Worm (Caenorhabditis elegans) whole organism, late embryonic: ENCODE results near the gene F48G7.4.

ENCODE experiments used
- C08G9.2 ChIP-seq: sonication (generic microtip); optimal IDR thresholded peaks from 2 replicates; lab custom pipeline; 2016; ENCODE audit warnings: mild to moderate bottlenecking, missing genetic modification characterization, moderate library complexity, missing compliant biosample characterization
- K02D7.2 ChIP-seq: sonication (generic microtip); optimal IDR thresholded peaks from 2 replicates; lab custom pipeline; 2017; ENCODE audit warnings: mild to moderate bottlenecking, missing genetic modification characterization, missing compliant biosample characterization
- K09A11.1 ChIP-seq: sonication (generic microtip); optimal IDR thresholded peaks from 2 replicates; lab custom pipeline; 2017; ENCODE audit warnings: antibody characterized with exemption, mild to moderate bottlenecking, missing genetic modification characterization, missing compliant biosample characterization; ENCODE audit not compliant: insufficient read depth
- Y22D7AL.16 ChIP-seq: sonication (generic microtip); optimal IDR thresholded peaks from 2 replicates; lab custom pipeline; 2016; ENCODE audit warnings: missing genetic modification characterization, missing compliant biosample characterization
- ama-1 ChIP-seq: fragments of 150-350 bp; optimal IDR thresholded peaks from 2 replicates; lab custom pipeline; 2014
- ceh-14 ChIP-seq: sonication (generic microtip); optimal IDR thresholded peaks from 2 replicates; lab custom pipeline; 2016; ENCODE audit warnings: missing genotype, missing genetic modification characterization, missing compliant biosample characterization
- ceh-18 ChIP-seq: sonication (generic microtip); optimal IDR thresholded peaks from 2 replicates; lab custom pipeline; 2016; ENCODE audit warnings: missing genetic modification characterization, missing compliant biosample characterization
- ceh-24 ChIP-seq: sonication (generic microtip); optimal IDR thresholded peaks from 2 replicates; lab custom pipeline; 2016; ENCODE audit warnings: mild to moderate bottlenecking, missing genetic modification characterization, missing compliant biosample characterization
- ceh-31 ChIP-seq: sonication (generic microtip); optimal IDR thresholded peaks from 2 replicates; lab custom pipeline; 2016; ENCODE audit warnings: missing genetic modification characterization, missing compliant biosample characterization
- ceh-48 ChIP-seq: sonication (generic microtip); optimal IDR thresholded peaks from 2 replicates; lab custom pipeline; 2016; ENCODE audit warnings: missing genetic modification characterization, inconsistent platforms, missing compliant biosample characterization
- dmd-4 ChIP-seq: sonication (generic microtip); optimal IDR thresholded peaks from 2 replicates; lab custom pipeline; 2016; ENCODE audit warnings: borderline replicate concordance, missing genetic modification characterization, missing compliant biosample characterization
- dve-1 ChIP-seq: sonication (generic microtip); optimal IDR thresholded peaks from 2 replicates; lab custom pipeline; 2017; ENCODE audit warnings: antibody characterized with exemption, mild to moderate bottlenecking, missing genetic modification characterization, missing compliant biosample characterization
- elt-2 ChIP-seq: sonication (generic microtip); optimal IDR thresholded peaks from 2 replicates; lab custom pipeline; 2016; ENCODE audit warnings: missing genetic modification reagents, missing genetic modification characterization, missing compliant biosample characterization
- ets-4 ChIP-seq: sonication (generic microtip); optimal IDR thresholded peaks from 2 replicates; lab custom pipeline; 2016; ENCODE audit warnings: missing genetic modification characterization, missing compliant biosample characterization
- fax-1 ChIP-seq: sonication (generic microtip); optimal IDR thresholded peaks from 2 replicates; lab custom pipeline; 2016; ENCODE audit warnings: missing genotype, missing genetic modification characterization, missing compliant biosample characterization
- gmeb-2 ChIP-seq: sonication (generic microtip); optimal IDR thresholded peaks from 2 replicates; lab custom pipeline; 2016; ENCODE audit warnings: missing genetic modification characterization, inconsistent platforms, missing compliant biosample characterization
- hlh-13 ChIP-seq: fragments of 200-800 bp; sonication (Bioruptor generic); optimal IDR thresholded peaks from 2 replicates; lab custom pipeline; 2018; ENCODE audit warnings: mild to moderate bottlenecking, missing genetic modification characterization, missing compliant biosample characterization
- hlh-30 ChIP-seq: sonication (generic microtip); optimal IDR thresholded peaks from 2 replicates; lab custom pipeline; 2017; ENCODE audit warnings: antibody characterized with exemption, missing genetic modification characterization, missing compliant biosample characterization; ENCODE audit not compliant: insufficient read depth
- hlh-6 ChIP-seq: sonication (generic microtip); optimal IDR thresholded peaks from 2 replicates; lab custom pipeline; 2016; ENCODE audit warnings: missing genotype, missing genetic modification characterization, missing compliant biosample characterization
- hlh-8 ChIP-seq: sonication (generic microtip); optimal IDR thresholded peaks from 2 replicates; lab custom pipeline; 2016; ENCODE audit warnings: missing genotype, missing genetic modification characterization, missing compliant biosample characterization
- lin-11 ChIP-seq: fragments of 200-800 bp; sonication (Bioruptor generic); optimal IDR thresholded peaks from 2 replicates; lab custom pipeline; 2018; ENCODE audit warnings: mild to moderate bottlenecking, missing genetic modification characterization, missing compliant biosample characterization
- mec-3 ChIP-seq: sonication (generic microtip); optimal IDR thresholded peaks from 2 replicates; lab custom pipeline; 2016; ENCODE audit warnings: borderline replicate concordance, missing genetic modification characterization, missing compliant biosample characterization
- nfya-1 ChIP-seq: sonication (generic microtip); optimal IDR thresholded peaks from 2 replicates; lab custom pipeline; 2017; ENCODE audit warnings: missing genetic modification characterization, mild to moderate bottlenecking, missing compliant biosample characterization, antibody characterized with exemption, moderate library complexity
- nhr-11 ChIP-seq: fragments of 150-350 bp; optimal IDR thresholded peaks from 2 replicates; lab custom pipeline; 2014; ENCODE audit warnings: missing biosample characterization, missing genetic modification characterization
- odd-2 ChIP-seq: sonication (generic microtip); optimal IDR thresholded peaks from 2 replicates; lab custom pipeline; 2017; ENCODE audit warnings: antibody characterized with exemption, mild to moderate bottlenecking, missing genetic modification characterization, missing compliant biosample characterization
- pag-3 ChIP-seq: sonication (generic microtip); optimal IDR thresholded peaks from 2 replicates; lab custom pipeline; 2016; ENCODE audit warnings: missing compliant biosample characterization, missing genetic modification characterization, borderline replicate concordance
- pat-9 ChIP-seq: fragments of 200-800 bp; sonication (Bioruptor generic); optimal IDR thresholded peaks from 2 replicates; lab custom pipeline; 2018; ENCODE audit warnings: mild to moderate bottlenecking, missing genetic modification characterization, moderate library complexity, missing compliant biosample characterization
- pax-1 ChIP-seq: fragments of 150-350 bp; optimal IDR thresholded peaks from 2 replicates; lab custom pipeline; 2014; ENCODE audit warnings: missing biosample characterization, missing genetic modification characterization
- pha-2 ChIP-seq: sonication (generic microtip); optimal IDR thresholded peaks from 2 replicates; lab custom pipeline; 2017; ENCODE audit warnings: mild to moderate bottlenecking, missing genetic modification characterization, missing compliant biosample characterization
- rnt-1 ChIP-seq: sonication (generic microtip); optimal IDR thresholded peaks from 2 replicates; lab custom pipeline; 2016; ENCODE audit warnings: missing genetic modification characterization, missing compliant biosample characterization
- sdc-2 ChIP-seq: sonication (generic microtip); optimal IDR thresholded peaks from 2 replicates; lab custom pipeline; 2016; ENCODE audit warnings: missing genotype, missing genetic modification characterization, missing compliant biosample characterization
- sox-4 ChIP-seq: sonication (generic microtip); optimal IDR thresholded peaks from 2 replicates; lab custom pipeline; 2017; ENCODE audit warnings: mild to moderate bottlenecking, missing genetic modification characterization, inconsistent platforms, missing compliant biosample characterization
- tbx-2 ChIP-seq: sonication (generic microtip); optimal IDR thresholded peaks from 2 replicates; lab custom pipeline; 2016; ENCODE audit warnings: missing genetic modification characterization, missing compliant biosample characterization
- tbx-7 ChIP-seq: sonication (generic microtip); optimal IDR thresholded peaks from 2 replicates; lab custom pipeline; 2016; ENCODE audit warnings: missing genotype, missing genetic modification characterization, missing compliant biosample characterization
- ttx-3 ChIP-seq: sonication (generic microtip); optimal IDR thresholded peaks from 2 replicates; lab custom pipeline; 2016; ENCODE audit warnings: missing genetic modification reagents, missing genetic modification characterization, missing compliant biosample characterization
- zip-5 ChIP-seq: sonication (generic microtip); optimal IDR thresholded peaks from 2 replicates; lab custom pipeline; 2016; ENCODE audit warnings: missing genetic modification characterization, missing compliant biosample characterization
- ztf-16 ChIP-seq: sonication (generic microtip); optimal IDR thresholded peaks from 2 replicates; lab custom pipeline; 2017; ENCODE audit warnings: missing genetic modification characterization, missing compliant biosample characterization

The F48G7.4 gene

ce11 chrV:631832-632231 is 12.6 kb downstream of the F48G7.4 start:
- TF ChIP-seq pag-3 (no peak), hlh-13 (GFP tag; lab: Kevin White, UChicago) (no peak), ztf-16 (tag; lab: Kevin White, UChicago) (no peak), Y22D7AL.16 (tag; lab: Kevin White, UChicago) (no peak), pax-1 (tag; lab: Kevin White, UChicago) (no peak), nfya-1 (no peak), hlh-8 (tag; lab: Kevin White, UChicago) (no peak), K09A11.1 (no peak), ceh-14 (tag; lab: Kevin White, UChicago) (no peak)

ce11 chrV:634855-635254 is 15.6 kb downstream of the F48G7.4 start, which contains the start of gene F48G7.10:
TSS of gene F48G7.10 (minus strand) at chrV:634955.
- TF ChIP-seq K09A11.1, result no peak
- no peak for TF ChIP-seq ceh-24
- no peak for TF ChIP-seq elt-2
- TF ChIP-seq gmeb-2 (tag; lab: Kevin White, UChicago), result no peak
- TF ChIP-seq hlh-6 (tag; lab: Kevin White, UChicago), result no peak
- no peak for TF ChIP-seq hlh-8 (tag; lab: Kevin White, UChicago)
- no peak for TF ChIP-seq hlh-13 (GFP tag; lab: Kevin White, UChicago)
- TF ChIP-seq dmd-4 (tag; lab: Kevin White, UChicago), result no peak
- TF ChIP-seq pha-2 (tag; lab: Kevin White, UChicago), result no peak
- TF ChIP-seq ets-4 (tag; lab: Kevin White, UChicago), result no peak

- peak; percentile 28 for TF ChIP-seq hlh-30 (tag; lab: Kevin White, UChicago)
- no peak for TF ChIP-seq tbx-2 (tag; lab: Kevin White, UChicago)
Measured at ce11 chrV:635630-636029, 16.4 kb downstream of the F48G7.4 start.

- no peak for TF ChIP-seq odd-2 (tag; lab: Kevin White, UChicago)
- no peak for TF ChIP-seq sdc-2 (tag; lab: Kevin White, UChicago)
- TF ChIP-seq nhr-11 (tag; lab: Kevin White, UChicago), result no peak
- no peak for TF ChIP-seq dve-1
- TF ChIP-seq ttx-3 (tag; lab: Kevin White, UChicago), result no peak
- TF ChIP-seq pat-9 (tag; lab: Kevin White, UChicago), result no peak
- no peak for TF ChIP-seq mec-3 (tag; lab: Kevin White, UChicago)
- no peak for TF ChIP-seq zip-5 (tag; lab: Kevin White, UChicago)
- no peak for TF ChIP-seq ceh-48
- TF ChIP-seq ceh-31 (tag; lab: Kevin White, UChicago), result no peak
- TF ChIP-seq ceh-18, result no peak
- TF ChIP-seq tbx-7 (tag; lab: Kevin White, UChicago), result no peak
- TF ChIP-seq lin-11, result no peak
- no peak for TF ChIP-seq fax-1 (tag; lab: Kevin White, UChicago)
- TF ChIP-seq, all 69 proteins: peak for 0
Measured at ce11 chrV:636281-636680, 17.0 kb downstream of the F48G7.4 start, which contains the start of gene pals-31. TSS of gene pals-31 (plus strand) at chrV:636581.

ce11 chrV:638328-638727 is 19.1 kb downstream of the F48G7.4 start, which contains the start of gene srj-37:
TSS of gene srj-37 (plus strand) at chrV:638628.
- TF ChIP-seq ceh-18 (no peak), rnt-1 (tag; lab: Kevin White, UChicago) (no peak), ets-4 (tag; lab: Kevin White, UChicago) (no peak), ceh-24 (no peak), C08G9.2 (tag; lab: Kevin White, UChicago) (no peak), hlh-6 (tag; lab: Kevin White, UChicago) (no peak), K02D7.2 (tag; lab: Kevin White, UChicago) (no peak), ama-1 (lab: Kevin White, UChicago) (no peak), sox-4 (tag; lab: Kevin White, UChicago) (no peak)
- TF ChIP-seq, all 69 proteins: peak for 0
